Fruit fly (Drosophila melanogaster) whole organism, embryonic: ENCODE data around the gene Tsen34.

Experiments used
- CG11696 ChIP-seq: fragments of 200-800 bp; sonication (Bioruptor generic); IDR thresholded peaks from 2 replicates; pipeline ENCODE4 v1.3.6; 2022; ENCODE audit warnings: missing biosample characterization, missing genetic modification characterization
- CG14014 ChIP-seq: fragments of 200-800 bp; sonication (Bioruptor generic); IDR thresholded peaks from 2 replicates; pipeline ENCODE4 v1.3.6; 2022; ENCODE audit warnings: missing biosample characterization, missing genetic modification characterization
- CG14667 ChIP-seq: fragments of 200-800 bp; sonication (Bioruptor generic); IDR thresholded peaks from 2 replicates; pipeline ENCODE4 v1.3.6; 2022; ENCODE audit warnings: missing biosample characterization, missing genetic modification characterization
- CG15479 ChIP-seq: fragments of 200-800 bp; sonication (Bioruptor generic); optimal IDR thresholded peaks from 3 replicates; lab custom pipeline; 2019; ENCODE audit warnings: missing biosample characterization, mild to moderate bottlenecking, missing genetic modification characterization, moderate library complexity
- CG15514 ChIP-seq: fragments of 200-800 bp; sonication (Bioruptor generic); optimal IDR thresholded peaks from 3 replicates; lab custom pipeline; 2017; ENCODE audit warnings: missing biosample characterization, missing genetic modification characterization, mild to moderate bottlenecking, moderate library complexity, missing genetic modification reagents
- CG17328 ChIP-seq: fragments of 200-800 bp; sonication (Bioruptor generic); IDR thresholded peaks from 2 replicates; pipeline ENCODE4 v1.3.6; 2022; ENCODE audit warnings: missing biosample characterization, missing genetic modification characterization
- CG18764 ChIP-seq: fragments of 200-800 bp; sonication (Bioruptor generic); optimal IDR thresholded peaks from 3 replicates; lab custom pipeline; 2016; ENCODE audit warnings: missing biosample characterization, missing genetic modification characterization
- CG2120 ChIP-seq: fragments of 200-800 bp; sonication (Bioruptor generic); optimal IDR thresholded peaks from 3 replicates; lab custom pipeline; 2016; ENCODE audit warnings: missing biosample characterization, missing genetic modification characterization
- CG2129 ChIP-seq: fragments of 200-800 bp; sonication (Bioruptor generic); IDR thresholded peaks from 2 replicates; pipeline ENCODE4 v1.3.6; 2022; ENCODE audit warnings: missing biosample characterization, missing genetic modification characterization; ENCODE audit not compliant: partially characterized antibody
- CG30403 ChIP-seq: fragments of 200-800 bp; sonication (Bioruptor generic); optimal IDR thresholded peaks from 3 replicates; lab custom pipeline; 2016; ENCODE audit warnings: missing biosample characterization, missing genetic modification characterization
- CG33213 ChIP-seq: fragments of 200-800 bp; sonication (Bioruptor generic); optimal IDR thresholded peaks from 3 replicates; lab custom pipeline; 2016; ENCODE audit warnings: missing biosample characterization, missing genetic modification characterization
- CG34422 ChIP-seq: fragments of 200-800 bp; sonication (Bioruptor generic); IDR thresholded peaks from 3 replicates; pipeline ENCODE4 v1.3.6; 2022; ENCODE audit warnings: missing biosample characterization, missing genetic modification characterization
- CG3995 ChIP-seq: fragments of 200-800 bp; sonication (Bioruptor generic); optimal IDR thresholded peaks from 3 replicates; lab custom pipeline; 2016; ENCODE audit warnings: missing biosample characterization, missing genetic modification characterization
- CG4617 ChIP-seq: fragments of 200-800 bp; sonication (Bioruptor generic); optimal IDR thresholded peaks from 3 replicates; lab custom pipeline; 2016; ENCODE audit warnings: missing biosample characterization, missing genetic modification characterization, borderline replicate concordance
- CG6654 ChIP-seq: fragments of 200-800 bp; sonication (Bioruptor generic); optimal IDR thresholded peaks from 2 replicates; lab custom pipeline; 2017; ENCODE audit warnings: missing biosample characterization, mild to moderate bottlenecking, missing genetic modification characterization
- CG8089 ChIP-seq: fragments of 200-800 bp; sonication (Bioruptor generic); optimal IDR thresholded peaks from 3 replicates; lab custom pipeline; 2016; ENCODE audit warnings: missing biosample characterization, missing genetic modification characterization
- CG9215 ChIP-seq: fragments of 200-800 bp; sonication (Bioruptor generic); IDR thresholded peaks from 2 replicates; pipeline ENCODE4 v1.3.6; 2022; ENCODE audit warnings: missing biosample characterization, missing genetic modification characterization
- CTCF ChIP-seq: fragments of 200-800 bp; sonication (Bioruptor generic); optimal IDR thresholded peaks from 2 replicates; lab custom pipeline; 2017; ENCODE audit warnings: missing biosample characterization, mild to moderate bottlenecking, missing genetic modification characterization, moderate library complexity
- Dfd ChIP-seq, 2 experiments: fragments of >200 bp; optimal IDR thresholded peaks; 2 replicates each; lab custom pipeline; 2017; ENCODE audit warnings: missing biosample characterization in 2 of 2, missing genetic modification characterization in 2 of 2
- Gug ChIP-seq: fragments of 200-800 bp; sonication (Bioruptor generic); IDR thresholded peaks from 4 replicates; pipeline ENCODE4 v1.3.6; 2022; ENCODE audit warnings: missing biosample characterization, missing genetic modification characterization
- HLH3B ChIP-seq: fragments of 200-800 bp; sonication (Bioruptor generic); IDR thresholded peaks from 2 replicates; pipeline ENCODE4 v1.3.6; 2022; ENCODE audit warnings: missing biosample characterization, missing genetic modification characterization
- Hr39 ChIP-seq: fragments of >200 bp; optimal IDR thresholded peaks from 2 replicates; lab custom pipeline; 2017
- Mad ChIP-seq: fragments of 200-800 bp; sonication (Bioruptor generic); optimal IDR thresholded peaks from 2 replicates; lab custom pipeline; 2016; ENCODE audit warnings: missing biosample characterization, missing genetic modification characterization
- Mrtf ChIP-seq: fragments of 200-800 bp; sonication (Bioruptor generic); IDR thresholded peaks from 3 replicates; pipeline ENCODE4 v1.3.6; 2022; ENCODE audit warnings: missing biosample characterization, missing genetic modification characterization
- Trl ChIP-seq, 3 experiments: fragments of >200 bp in 2 of 3; fragments of 200-800 bp in 1 of 3; sonication (Bioruptor generic) in 1 of 3; optimal IDR thresholded peaks; 2 replicates in 1 of 3; 3 replicates in 2 of 3; lab custom pipeline; 2016 to 2017; ENCODE audit warnings: missing biosample characterization in 1 of 3, missing genetic modification characterization in 1 of 3
- ab ChIP-seq: fragments of 200-800 bp; sonication (Bioruptor generic); optimal IDR thresholded peaks from 2 replicates; lab custom pipeline; 2016; ENCODE audit warnings: missing biosample characterization, missing genetic modification characterization
- aop ChIP-seq: fragments of 200-800 bp; sonication (Bioruptor generic); IDR thresholded peaks from 2 replicates; pipeline ENCODE4 v1.3.6; 2022; ENCODE audit warnings: missing biosample characterization, missing genetic modification characterization
- ap ChIP-seq: fragments of 200-800 bp; sonication (Bioruptor generic); IDR thresholded peaks from 2 replicates; pipeline ENCODE4 v1.3.6; 2022; ENCODE audit warnings: missing biosample characterization, missing genetic modification characterization
- bbx ChIP-seq: fragments of 200-800 bp; sonication (Bioruptor generic); IDR thresholded peaks from 2 replicates; pipeline ENCODE4 v1.3.6; 2022; ENCODE audit warnings: missing biosample characterization, missing genetic modification characterization; ENCODE audit not compliant: partially characterized antibody
- bigmax ChIP-seq: fragments of 200-800 bp; sonication (Bioruptor generic); optimal IDR thresholded peaks from 2 replicates; lab custom pipeline; 2018; ENCODE audit warnings: missing biosample characterization, mild to moderate bottlenecking, missing genetic modification characterization
- btn ChIP-seq: fragments of 200-800 bp; sonication (Bioruptor generic); optimal IDR thresholded peaks from 2 replicates; lab custom pipeline; 2016; ENCODE audit warnings: missing biosample characterization, missing genetic modification characterization
- cg ChIP-seq: fragments of 200-800 bp; sonication (Bioruptor generic); optimal IDR thresholded peaks from 3 replicates; lab custom pipeline; 2019; ENCODE audit warnings: missing biosample characterization, mild to moderate bottlenecking, missing genetic modification characterization, moderate library complexity
- crol ChIP-seq: fragments of 200-800 bp; sonication (Bioruptor generic); IDR thresholded peaks from 2 replicates; pipeline ENCODE4 v1.3.6; 2022; ENCODE audit warnings: missing biosample characterization, missing genetic modification characterization
- crp ChIP-seq, 2 experiments: fragments of 200-800 bp; sonication (Bioruptor generic); optimal IDR thresholded peaks; 2 replicates in 1 of 2; 3 replicates in 1 of 2; lab custom pipeline; 2017; ENCODE audit warnings: missing biosample characterization in 2 of 2, missing genetic modification characterization in 2 of 2, mild to moderate bottlenecking in 1 of 2, moderate library complexity in 1 of 2
- dmrt99B ChIP-seq: fragments of 200-800 bp; sonication (Bioruptor generic); optimal IDR thresholded peaks from 2 replicates; lab custom pipeline; 2018; ENCODE audit warnings: missing biosample characterization, mild to moderate bottlenecking, missing genetic modification characterization, moderate library complexity
- gfzf ChIP-seq: fragments of 200-800 bp; sonication (Bioruptor generic); optimal IDR thresholded peaks from 2 replicates; lab custom pipeline; 2016; ENCODE audit warnings: missing biosample characterization, mild to moderate bottlenecking, missing genetic modification characterization, moderate library complexity
- gsb-n ChIP-seq: fragments of 200-800 bp; sonication (Bioruptor generic); optimal IDR thresholded peaks from 3 replicates; lab custom pipeline; 2018; ENCODE audit warnings: missing biosample characterization, mild to moderate bottlenecking, missing genetic modification characterization
- lmd ChIP-seq: fragments of 200-800 bp; sonication (Bioruptor generic); IDR thresholded peaks from 2 replicates; pipeline ENCODE4 v1.3.6; 2022; ENCODE audit warnings: missing biosample characterization, missing genetic modification characterization
- maf-S ChIP-seq: fragments of 200-800 bp; sonication (Bioruptor generic); optimal IDR thresholded peaks from 2 replicates; lab custom pipeline; 2016; ENCODE audit warnings: missing biosample characterization, missing genetic modification characterization
- pan ChIP-seq, 4 experiments: fragments of >200 bp in 3 of 4; fragments of 200-800 bp in 1 of 4; sonication (Bioruptor generic) in 1 of 4; optimal IDR thresholded peaks in 3 of 4; IDR thresholded peaks in 1 of 4; 2 replicates each; pipeline versions ENCODE4 v1.3.6 to Lab custom; 2017 to 2022; ENCODE audit warnings: missing biosample characterization in 2 of 4, missing genetic modification characterization in 2 of 4, mixed read lengths in 1 of 4
- sc ChIP-seq, 3 experiments: fragments of >200 bp in 2 of 3; fragments of 200-800 bp in 1 of 3; sonication (Bioruptor generic) in 1 of 3; optimal IDR thresholded peaks; 2 replicates in 2 of 3; 3 replicates in 1 of 3; lab custom pipeline; 2017; ENCODE audit warnings: mild to moderate bottlenecking in 1 of 3, missing biosample characterization in 1 of 3, missing genetic modification characterization in 1 of 3, missing genetic modification reagents in 1 of 3
- sens ChIP-seq: fragments of 200-800 bp; sonication (Bioruptor generic); peaks from one replicate; lab custom pipeline; 2016; ENCODE audit warnings: missing biosample characterization, missing genetic modification characterization
- slbo ChIP-seq: fragments of 200-800 bp; sonication (Bioruptor generic); IDR thresholded peaks from 2 replicates; pipeline ENCODE4 v1.3.6; 2022; ENCODE audit warnings: missing biosample characterization, missing genetic modification characterization
- slp2 ChIP-seq: fragments of 200-800 bp; sonication (Bioruptor generic); optimal IDR thresholded peaks from 2 replicates; lab custom pipeline; 2016; ENCODE audit warnings: missing biosample characterization, missing genetic modification characterization
- sob ChIP-seq: fragments of 200-800 bp; sonication (Bioruptor generic); IDR thresholded peaks from 2 replicates; pipeline ENCODE4 v1.3.6; 2022; ENCODE audit warnings: missing biosample characterization, missing genetic modification characterization
- sr ChIP-seq: fragments of 200-800 bp; sonication (Bioruptor generic); IDR thresholded peaks from 3 replicates; pipeline ENCODE4 v1.3.6; 2022; ENCODE audit warnings: missing biosample characterization, missing genetic modification characterization
- stc ChIP-seq: fragments of 200-800 bp; sonication (Bioruptor generic); IDR thresholded peaks from 2 replicates; pipeline ENCODE4 v1.3.6; 2022; ENCODE audit warnings: missing biosample characterization, missing genetic modification characterization
- tgo ChIP-seq: fragments of 200-800 bp; sonication (Bioruptor generic); IDR thresholded peaks from 3 replicates; pipeline ENCODE4 v1.3.6; 2022; ENCODE audit warnings: missing biosample characterization, missing genetic modification characterization
- tio ChIP-seq: fragments of 200-800 bp; sonication (Bioruptor generic); optimal IDR thresholded peaks from 2 replicates; lab custom pipeline; 2017; ENCODE audit warnings: missing biosample characterization, missing genetic modification characterization, inconsistent platforms
- z ChIP-seq: fragments of 200-800 bp; sonication (Bioruptor generic); IDR thresholded peaks from 3 replicates; pipeline ENCODE4 v1.3.6; 2022; ENCODE audit warnings: missing biosample characterization, missing genetic modification characterization
- zfh2 ChIP-seq: fragments of 200-800 bp; sonication (Bioruptor generic); optimal IDR thresholded peaks from 2 replicates; lab custom pipeline; 2016; ENCODE audit warnings: missing biosample characterization, missing genetic modification characterization

Gene Tsen34

dm6 chr3L:14785492-14785916 lies 23.9 kb upstream of the Tsen34 start (continued):
- no peak for TF ChIP-seq Dfd (GFP tag; optimal IDR thresholded peaks at IDR 0.05; lab: Kevin White, UChicago)
- peak; percentile 31; the same call in 2 of the 4 replicates for TF ChIP-seq Gug (GFP tag; lab: Robert Waterston, UW)
- TF ChIP-seq CG9215 (GFP tag; lab: Robert Waterston, UW), result peak; percentile 33; the same call in 1 of the 2 replicates
- TF ChIP-seq CG14014 (GFP tag; lab: Robert Waterston, UW), result 0 out of 2 replicates have a peak, but pooled peaks have one; percentile 20
- TF ChIP-seq ap, result no peak
- peak; percentile 81 for TF ChIP-seq crol (GFP tag; lab: Robert Waterston, UW)
- TF ChIP-seq bigmax (GFP tag; lab: Kevin White, UChicago), result no peak
- no peak for TF ChIP-seq CG33213
- no peak for TF ChIP-seq bbx (GFP tag; lab: Robert Waterston, UW)
- peak; percentile 13; the same call in 1 of the 2 replicates for TF ChIP-seq CG14667 (GFP tag; lab: Robert Waterston, UW)
- TF ChIP-seq maf-S (GFP tag; lab: Kevin White, UChicago), result peak; percentile 34
- TF ChIP-seq gsb-n (tag; lab: Kevin White, UChicago), result no peak
- 0 out of 2 replicates have a peak, but pooled peaks have one; percentile 35 for TF ChIP-seq stc (GFP tag; lab: Robert Waterston, UW)
- TF ChIP-seq HLH3B (GFP tag; lab: Robert Waterston, UW), result 0 out of 2 replicates have a peak, but pooled peaks have one; percentile 27
- no peak for TF ChIP-seq CG17328 (GFP tag; lab: Robert Waterston, UW)
- TF ChIP-seq z, result no peak
- TF ChIP-seq sens (GFP tag; lab: Kevin White, UChicago), result peak; percentile 30
- TF ChIP-seq aop, result no peak
- TF ChIP-seq CTCF (GFP tag; lab: Kevin White, UChicago), result no peak
- TF ChIP-seq CG18764 (GFP tag; lab: Kevin White, UChicago), result no peak
- TF ChIP-seq lmd, result peak; percentile 55
- peak; percentile 44 for TF ChIP-seq zfh2
- TF ChIP-seq CG2120 (GFP tag; lab: Kevin White, UChicago), result peak; percentile 19
- TF ChIP-seq dmrt99B, result peak; percentile 41
- peak; percentile 42 for TF ChIP-seq tgo (GFP tag; lab: Robert Waterston, UW)
- TF ChIP-seq Hr39 (lab: Kevin White, UChicago), result no peak
- no peak for TF ChIP-seq CG2129 (GFP tag; lab: Robert Waterston, UW)
- no peak for TF ChIP-seq ab (GFP tag; lab: Kevin White, UChicago)
- TF ChIP-seq tio (GFP tag; lab: Kevin White, UChicago), result peak; percentile 32
- TF ChIP-seq sr, result peak; percentile 64; the same call in 2 of the 3 replicates
- TF ChIP-seq CG11696 (GFP tag; lab: Robert Waterston, UW), result no peak
- no peak for TF ChIP-seq pan (optimal IDR thresholded peaks at IDR 0.05; lab: Kevin White, UChicago)
- TF ChIP-seq pan (GFP tag; optimal IDR thresholded peaks at IDR 0.05 in 1 of 2, IDR thresholded peaks at IDR 0.05 in 1 of 2), result peak in 1 of 2 experiments; percentile 20
- TF ChIP-seq CG6654 (GFP tag; lab: Kevin White, UChicago), result no peak
- no peak for TF ChIP-seq CG15514 (GFP tag; lab: Kevin White, UChicago)
- no peak for TF ChIP-seq gfzf (GFP tag; lab: Kevin White, UChicago)
- peak; percentile 52; the same call in 1 of the 3 replicates for TF ChIP-seq Mrtf (GFP tag; lab: Robert Waterston, UW)
- TF ChIP-seq Trl (optimal IDR thresholded peaks at IDR 0.05; lab: Kevin White, UChicago), result peak in 1 of 2 experiments; percentile 23
- no peak for TF ChIP-seq Trl (GFP tag; optimal IDR thresholded peaks at IDR 0.05; lab: Kevin White, UChicago)
- TF ChIP-seq CG34422 (GFP tag; lab: Robert Waterston, UW), result peak; percentile 44; the same call in 1 of the 3 replicates
- TF ChIP-seq CG4617 (GFP tag; lab: Kevin White, UChicago), result no peak
- TF ChIP-seq btn (GFP tag; lab: Kevin White, UChicago), result no peak
- 0 out of 2 replicates have a peak, but pooled peaks have one; percentile 16 for TF ChIP-seq sob
- peak in 1 of 2 experiments; percentile 63 for TF ChIP-seq crp (GFP tag; optimal IDR thresholded peaks at IDR 0.05; lab: Kevin White, UChicago)
- TF ChIP-seq CG8089, result no peak
- TF ChIP-seq cg (GFP tag; lab: Kevin White, UChicago), result peak; percentile 76
- no peak for TF ChIP-seq CG30403 (GFP tag; lab: Kevin White, UChicago)
- no peak for TF ChIP-seq CG3995 (GFP tag; lab: Kevin White, UChicago)
- peak; percentile 89 for TF ChIP-seq CG15479
- no peak for TF ChIP-seq sc (optimal IDR thresholded peaks at IDR 0.05; lab: Kevin White, UChicago)
- no peak for TF ChIP-seq sc (GFP tag; optimal IDR thresholded peaks at IDR 0.05; lab: Kevin White, UChicago)
- TF ChIP-seq slbo (GFP tag; lab: Robert Waterston, UW), result peak; percentile 32; the same call in 1 of the 2 replicates
- TF ChIP-seq slp2 (GFP tag; lab: Kevin White, UChicago), result no peak
- no peak for TF ChIP-seq Mad
